Worm (Caenorhabditis elegans) whole organism, early embryonic: ENCODE measurements around the gene R07C12.3.
"Not testable (repeated sequence)": the region's sequence is repeated elsewhere in the genome, so short reads cannot be mapped to it uniquely, and the experiment has no call there.

Experiments
- B0310.2 ChIP-seq: sonication (generic microtip); optimal IDR thresholded peaks from 2 replicates; lab custom pipeline; 2016; ENCODE audit warnings: mild to moderate bottlenecking, missing genetic modification characterization, missing compliant biosample characterization
- F13C5.2 ChIP-seq: sonication (generic microtip); optimal IDR thresholded peaks from 2 replicates; lab custom pipeline; 2017; ENCODE audit warnings: mild to moderate bottlenecking, missing genetic modification characterization, inconsistent platforms, missing compliant biosample characterization
- aly-1 ChIP-seq: sonication (generic microtip); optimal IDR thresholded peaks from 2 replicates; lab custom pipeline; 2016; ENCODE audit warnings: missing genetic modification characterization, missing compliant biosample characterization
- ama-1 ChIP-seq: fragments of 150-350 bp; optimal IDR thresholded peaks from 2 replicates; lab custom pipeline; 2014
- ceh-13 ChIP-seq: fragments of 200-800 bp; sonication (Bioruptor generic); optimal IDR thresholded peaks from 2 replicates; lab custom pipeline; 2018; ENCODE audit warnings: mild to moderate bottlenecking, missing genetic modification characterization, missing compliant biosample characterization
- ceh-36 ChIP-seq: sonication (generic microtip); optimal IDR thresholded peaks from 2 replicates; lab custom pipeline; 2016; ENCODE audit warnings: missing genetic modification characterization, inconsistent platforms, missing compliant biosample characterization
- ets-7 ChIP-seq: sonication (generic microtip); optimal IDR thresholded peaks from 2 replicates; lab custom pipeline; 2016; ENCODE audit warnings: missing genotype, missing genetic modification characterization, missing compliant biosample characterization
- flt-1 ChIP-seq: fragments of 200-800 bp; sonication (Bioruptor generic); IDR thresholded peaks from 2 replicates; pipeline ENCODE4 v1.3.6; 2022; ENCODE audit warnings: missing genetic modification characterization, missing compliant biosample characterization
- hmbx-1 ChIP-seq: sonication (generic microtip); optimal IDR thresholded peaks from 2 replicates; lab custom pipeline; 2016; ENCODE audit warnings: mild to moderate bottlenecking, missing genetic modification characterization, missing compliant biosample characterization
- hmg-4 ChIP-seq: fragments of 200-800 bp; sonication (Bioruptor generic); optimal IDR thresholded peaks from 2 replicates; lab custom pipeline; 2018; ENCODE audit warnings: mild to moderate bottlenecking, missing genetic modification characterization, missing compliant biosample characterization
- hnd-1 ChIP-seq: sonication (generic microtip); optimal IDR thresholded peaks from 2 replicates; lab custom pipeline; 2016; ENCODE audit warnings: missing genetic modification characterization, missing compliant biosample characterization
- pes-1 ChIP-seq: fragments of 200-800 bp; sonication (Bioruptor generic); IDR thresholded peaks from 2 replicates; pipeline ENCODE4 v1.3.6; 2022; ENCODE audit warnings: missing genetic modification reagents, missing genetic modification characterization, missing compliant biosample characterization
- scrt-1 ChIP-seq: fragments of 200-800 bp; sonication (Bioruptor generic); IDR thresholded peaks from 2 replicates; pipeline ENCODE4 v1.3.6; 2022; ENCODE audit warnings: missing genetic modification characterization, missing compliant biosample characterization
- sea-1 ChIP-seq: fragments of 200-800 bp; sonication (Bioruptor generic); conservative IDR thresholded peaks from 2 replicates; pipeline ENCODE4 v1.3.6; 2022; ENCODE audit warnings: missing genetic modification characterization, missing compliant biosample characterization
- tbx-11 ChIP-seq: fragments of 200-800 bp; sonication (Bioruptor generic); IDR thresholded peaks from 2 replicates; pipeline ENCODE4 v1.3.6; 2022; ENCODE audit warnings: missing genetic modification characterization, missing compliant biosample characterization
- tbx-37 ChIP-seq: fragments of 200-800 bp; sonication (Bioruptor generic); conservative IDR thresholded peaks from 2 replicates; pipeline ENCODE4 v1.3.6; 2022; ENCODE audit warnings: missing genetic modification reagents, missing genetic modification characterization, missing compliant biosample characterization
- tra-4 ChIP-seq: sonication (generic microtip); optimal IDR thresholded peaks from 2 replicates; lab custom pipeline; 2017; ENCODE audit warnings: missing genetic modification characterization, missing compliant biosample characterization

R07C12.3 gene

ce11 chrIV:4120263-4120662 lies 24.6 kb upstream of the R07C12.3 start, which contains the start of gene F49F1.5:
F49F1.5 (minus strand) TSS chrIV:4120415.
- TF ChIP-seq F13C5.2 (no peak), flt-1 (GFP tag; lab: Robert Waterston, UW) (no peak), B0310.2 (tag; lab: Kevin White, UChicago) (no peak), ets-7 (tag; lab: Kevin White, UChicago) (no peak), hmbx-1 (tag; lab: Kevin White, UChicago) (no peak), tbx-11 (no peak)

- no peak for TF ChIP-seq F13C5.2
- TF ChIP-seq ceh-36, result no peak
- no peak for TF ChIP-seq sea-1 (GFP tag; lab: Robert Waterston, UW)
- TF ChIP-seq pes-1 (GFP tag; lab: Robert Waterston, UW), result no peak
- TF ChIP-seq aly-1 (tag; lab: Kevin White, UChicago), result no peak
- no peak for TF ChIP-seq tbx-37 (GFP tag; lab: Robert Waterston, UW)
- TF ChIP-seq B0310.2 (tag; lab: Kevin White, UChicago), result no peak
- TF ChIP-seq tbx-11, result no peak
- no peak for TF ChIP-seq ets-7 (tag; lab: Kevin White, UChicago)
- no peak for TF ChIP-seq hnd-1 (tag; lab: Kevin White, UChicago)
- no peak for TF ChIP-seq hmg-4 (GFP tag; lab: Kevin White, UChicago)
- no peak for TF ChIP-seq ama-1 (lab: Kevin White, UChicago)
- no peak for TF ChIP-seq ceh-13
- no peak for TF ChIP-seq hmbx-1 (tag; lab: Kevin White, UChicago)
- no peak for TF ChIP-seq scrt-1 (GFP tag; lab: Robert Waterston, UW)
- TF ChIP-seq tra-4, result no peak
- no peak for TF ChIP-seq flt-1 (GFP tag; lab: Robert Waterston, UW)
These were observed 23.8 kb upstream of the R07C12.3 start for ce11 chrIV:4121055-4121454.

DNA sequence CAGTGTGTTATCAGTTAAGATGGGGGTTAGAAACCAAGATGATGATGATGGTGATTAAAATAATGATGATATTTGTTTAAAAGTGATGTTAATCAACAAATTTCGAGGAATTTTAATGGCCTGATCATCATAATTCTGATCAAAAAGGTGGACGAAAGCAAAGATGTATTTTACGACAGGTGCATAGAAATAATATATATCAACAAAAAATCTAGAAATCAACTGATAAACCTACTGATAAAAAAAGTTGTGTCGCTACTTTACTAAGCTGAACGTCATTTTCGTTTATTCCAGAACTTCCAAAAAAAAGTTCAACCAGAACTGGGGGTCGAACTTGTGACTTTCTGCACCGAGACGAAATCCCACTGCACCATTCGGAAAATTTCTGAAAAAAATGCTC lies 21.8 kb upstream of the R07C12.3 start, which contains the start of gene mul-1:
mul-1 (minus strand) TSS at position 84 of the 400 bp plus-strand sequence.
- TF ChIP-seq flt-1 (GFP tag; lab: Robert Waterston, UW), result no peak
- no peak for TF ChIP-seq F13C5.2
- TF ChIP-seq hmbx-1 (tag; lab: Kevin White, UChicago), result no peak
- no peak for TF ChIP-seq hmg-4 (GFP tag; lab: Kevin White, UChicago)
- TF ChIP-seq ets-7 (tag; lab: Kevin White, UChicago), result no peak
- TF ChIP-seq hnd-1 (tag; lab: Kevin White, UChicago), result no peak
- no peak for TF ChIP-seq ceh-13
- no peak for TF ChIP-seq scrt-1 (GFP tag; lab: Robert Waterston, UW)
- no peak for TF ChIP-seq tbx-11
- no peak for TF ChIP-seq B0310.2 (tag; lab: Kevin White, UChicago)

ce11 chrIV:4125657-4126056 lies 19.2 kb upstream of the R07C12.3 start, which contains the start of gene F49F1.7:
F49F1.7 (minus strand) TSS chrIV:4125757.
- not testable (repeated sequence) for TF ChIP-seq ceh-36; flt-1 (GFP tag; lab: Robert Waterston, UW); ama-1 (lab: Kevin White, UChicago)

DNA sequence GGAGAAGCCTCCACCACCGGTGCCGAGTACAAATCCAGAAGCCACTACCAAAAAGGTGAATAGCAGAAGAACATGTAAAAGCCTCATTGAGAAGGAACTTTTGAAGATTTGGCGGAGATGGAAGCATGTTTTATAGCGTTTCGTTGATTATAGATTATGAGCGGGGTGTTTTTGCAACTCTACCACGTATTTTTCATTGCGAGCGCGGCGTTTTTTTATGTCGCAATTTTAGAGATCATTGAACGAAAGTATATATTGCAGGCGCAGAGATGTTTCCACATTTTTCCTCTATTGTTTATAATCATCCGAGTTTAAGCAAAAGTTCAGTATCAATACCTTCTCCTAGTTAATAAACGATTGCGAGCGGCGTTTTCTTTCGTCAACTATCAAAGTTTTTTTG lies 9.1 kb upstream of the R07C12.3 start, which contains the start of gene F49F1.17:
F49F1.17 (minus strand) TSS at position 101 of the 400 bp plus-strand sequence.
- TF ChIP-seq aly-1 (tag; lab: Kevin White, UChicago), result no peak
- TF ChIP-seq tra-4, result no peak
- no peak for TF ChIP-seq ceh-13
- no peak for TF ChIP-seq hnd-1 (tag; lab: Kevin White, UChicago)
- no peak for TF ChIP-seq tbx-11
- no peak for TF ChIP-seq flt-1 (GFP tag; lab: Robert Waterston, UW)
- no peak for TF ChIP-seq ets-7 (tag; lab: Kevin White, UChicago)
- no peak for TF ChIP-seq hmg-4 (GFP tag; lab: Kevin White, UChicago)
- no peak for TF ChIP-seq B0310.2 (tag; lab: Kevin White, UChicago)
- TF ChIP-seq scrt-1 (GFP tag; lab: Robert Waterston, UW), result no peak
- no peak for TF ChIP-seq F13C5.2
- TF ChIP-seq hmbx-1 (tag; lab: Kevin White, UChicago), result no peak
- no peak for TF ChIP-seq ceh-36
- TF ChIP-seq pes-1 (GFP tag; lab: Robert Waterston, UW), result no peak
- no peak for TF ChIP-seq sea-1 (GFP tag; lab: Robert Waterston, UW)
- TF ChIP-seq tbx-37 (GFP tag; lab: Robert Waterston, UW), result no peak
- no peak for TF ChIP-seq ama-1 (lab: Kevin White, UChicago)

DNA sequence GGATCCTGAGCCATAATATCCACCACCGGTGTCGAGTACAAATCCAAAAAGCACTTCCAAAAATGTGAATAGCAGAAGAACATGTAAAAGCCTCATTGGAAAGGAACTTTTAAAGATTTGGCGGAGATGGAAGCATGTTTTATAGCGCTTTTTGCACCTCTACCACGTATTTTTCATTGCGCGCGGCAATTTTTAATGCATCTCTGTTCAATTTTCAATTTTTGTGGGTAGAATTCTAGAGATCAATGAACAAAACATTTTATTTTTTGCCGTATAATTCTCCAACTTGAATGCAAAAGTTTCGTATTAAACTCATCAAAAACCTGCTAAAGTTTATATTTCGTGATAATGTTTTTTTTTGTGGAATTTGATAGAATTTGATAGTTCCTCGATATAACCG lies 7.4 kb upstream of the R07C12.3 start, which contains the start of gene F49F1.9:
F49F1.9 (minus strand) TSS at position 101 of the 400 bp plus-strand sequence.
- no peak for TF ChIP-seq ceh-36
- TF ChIP-seq flt-1 (GFP tag; lab: Robert Waterston, UW), result no peak
- TF ChIP-seq F13C5.2, result no peak
- no peak for TF ChIP-seq ama-1 (lab: Kevin White, UChicago)
- no peak for TF ChIP-seq ets-7 (tag; lab: Kevin White, UChicago)
- TF ChIP-seq tbx-37 (GFP tag; lab: Robert Waterston, UW), result no peak
- TF ChIP-seq pes-1 (GFP tag; lab: Robert Waterston, UW), result no peak
- no peak for TF ChIP-seq tra-4

DNA sequence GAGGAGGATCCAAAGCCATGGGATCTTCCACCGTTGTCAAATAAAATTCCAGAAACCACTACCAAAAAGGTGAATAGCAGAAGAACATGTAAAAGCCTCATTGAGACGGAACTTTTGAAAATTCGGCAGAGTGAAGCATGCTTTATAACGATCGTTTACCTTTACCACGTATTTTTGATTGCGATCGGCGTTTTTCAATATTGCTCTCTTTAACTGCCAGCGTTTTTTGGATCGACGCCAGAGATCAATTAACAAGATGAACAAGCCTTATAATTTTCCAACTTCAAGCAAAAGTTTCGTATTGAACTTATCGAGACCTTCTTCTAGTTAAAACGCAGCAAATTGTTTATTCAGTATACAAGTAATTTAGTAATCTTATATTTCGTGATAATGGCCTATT lies 5.9 kb upstream of the R07C12.3 start, which contains the start of gene F49F1.10:
F49F1.10 (minus strand) TSS at position 101 of the 400 bp plus-strand sequence.
- TF ChIP-seq ama-1 (lab: Kevin White, UChicago) (no peak), hnd-1 (tag; lab: Kevin White, UChicago) (no peak), ceh-36 (no peak), ets-7 (tag; lab: Kevin White, UChicago) (no peak), sea-1 (GFP tag; lab: Robert Waterston, UW) (no peak), tbx-11 (no peak), scrt-1 (GFP tag; lab: Robert Waterston, UW) (no peak)

- TF ChIP-seq aly-1 (tag; lab: Kevin White, UChicago), result no peak
- no peak for TF ChIP-seq ceh-13
- no peak for TF ChIP-seq B0310.2 (tag; lab: Kevin White, UChicago)
- TF ChIP-seq sea-1 (GFP tag; lab: Robert Waterston, UW), result no peak
- no peak for TF ChIP-seq hmbx-1 (tag; lab: Kevin White, UChicago)
- TF ChIP-seq tra-4, result no peak
- TF ChIP-seq hmg-4 (GFP tag; lab: Kevin White, UChicago), result no peak
- TF ChIP-seq flt-1 (GFP tag; lab: Robert Waterston, UW), result no peak
- TF ChIP-seq hnd-1 (tag; lab: Kevin White, UChicago), result no peak
- no peak for TF ChIP-seq scrt-1 (GFP tag; lab: Robert Waterston, UW)
- no peak for TF ChIP-seq tbx-37 (GFP tag; lab: Robert Waterston, UW)
- TF ChIP-seq ceh-36, result no peak
- TF ChIP-seq F13C5.2, result no peak
- TF ChIP-seq pes-1 (GFP tag; lab: Robert Waterston, UW), result no peak
- TF ChIP-seq tbx-11, result no peak
- TF ChIP-seq ets-7 (tag; lab: Kevin White, UChicago), result no peak
- TF ChIP-seq ama-1 (lab: Kevin White, UChicago), result no peak
These were observed 4.6 kb upstream of the R07C12.3 start, which contains the start of gene F49F1.18 for ce11 chrIV:4140265-4140664. F49F1.18 (minus strand) TSS chrIV:4140365.
